Fruit fly (Drosophila melanogaster) whole organism, embryonic: ENCODE measurements around the gene ppk17.

Experiments used
- Aef1 ChIP-seq: fragments of 200-800 bp; sonication (Bioruptor generic); IDR thresholded peaks from 3 replicates; pipeline ENCODE4 v1.3.6; 2022; ENCODE audit warnings: missing biosample characterization, missing genetic modification characterization
- CG12219 ChIP-seq: fragments of 200-800 bp; sonication (Bioruptor generic); optimal IDR thresholded peaks from 3 replicates; lab custom pipeline; 2018; ENCODE audit warnings: missing biosample characterization, mild to moderate bottlenecking, missing genetic modification characterization
- CG1529 ChIP-seq: fragments of 200-800 bp; sonication (Bioruptor generic); optimal IDR thresholded peaks from 3 replicates; lab custom pipeline; 2018; ENCODE audit warnings: missing biosample characterization, missing genetic modification characterization
- CG16779 ChIP-seq: fragments of 200-800 bp; sonication (Bioruptor generic); IDR thresholded peaks from 2 replicates; pipeline ENCODE4 v1.3.6; 2022; ENCODE audit warnings: missing biosample characterization, missing genetic modification characterization
- CG2116 ChIP-seq: fragments of 200-800 bp; sonication (Bioruptor generic); optimal IDR thresholded peaks from 3 replicates; lab custom pipeline; 2018; ENCODE audit warnings: missing biosample characterization, mild to moderate bottlenecking, missing genetic modification characterization
- CG2120 ChIP-seq: fragments of 200-800 bp; sonication (Bioruptor generic); optimal IDR thresholded peaks from 3 replicates; lab custom pipeline; 2016; ENCODE audit warnings: missing biosample characterization, missing genetic modification characterization
- CG2875 ChIP-seq: fragments of 200-800 bp; sonication (Bioruptor generic); optimal IDR thresholded peaks from 2 replicates; lab custom pipeline; 2017; ENCODE audit warnings: missing biosample characterization, mild to moderate bottlenecking, missing genetic modification characterization, missing genetic modification reagents
- CG30020 ChIP-seq: fragments of 200-800 bp; optimal IDR thresholded peaks from 2 replicates; lab custom pipeline; 2019; ENCODE audit warnings: missing biosample characterization, mild to moderate bottlenecking, missing genetic modification characterization, moderate library complexity
- CG33213 ChIP-seq: fragments of 200-800 bp; sonication (Bioruptor generic); optimal IDR thresholded peaks from 3 replicates; lab custom pipeline; 2016; ENCODE audit warnings: missing biosample characterization, missing genetic modification characterization
- CG34224 ChIP-seq: fragments of 200-800 bp; sonication (Bioruptor generic); IDR thresholded peaks from 3 replicates; pipeline ENCODE4 v1.3.6; 2022; ENCODE audit warnings: missing biosample characterization, missing genetic modification characterization; ENCODE audit not compliant: partially characterized antibody
- CG4404 ChIP-seq: fragments of 200-800 bp; sonication (Bioruptor generic); IDR thresholded peaks from 2 replicates; pipeline ENCODE4 v1.3.6; 2022; ENCODE audit warnings: missing biosample characterization, missing genetic modification characterization
- CG6254 ChIP-seq: fragments of 200-800 bp; sonication (Bioruptor generic); optimal IDR thresholded peaks from 3 replicates; lab custom pipeline; 2017; ENCODE audit warnings: mild to moderate bottlenecking, missing biosample characterization, missing genetic modification reagents, missing genetic modification characterization
- CG6689 ChIP-seq: fragments of 200-800 bp; sonication (Bioruptor generic); IDR thresholded peaks from 2 replicates; pipeline ENCODE4 v1.3.6; 2022; ENCODE audit warnings: missing biosample characterization, missing genetic modification characterization
- CG7839 ChIP-seq: fragments of 200-800 bp; sonication (Bioruptor generic); optimal IDR thresholded peaks from 3 replicates; lab custom pipeline; 2018; ENCODE audit warnings: missing biosample characterization, mild to moderate bottlenecking, missing genetic modification characterization, moderate library complexity
- CG7963 ChIP-seq: fragments of 200-800 bp; sonication (Bioruptor generic); IDR thresholded peaks from 3 replicates; pipeline ENCODE4 v1.3.6; 2022; ENCODE audit warnings: missing biosample characterization, missing genetic modification characterization; ENCODE audit not compliant: partially characterized antibody
- CG7987 ChIP-seq: fragments of 200-800 bp; sonication (Bioruptor generic); optimal IDR thresholded peaks from 2 replicates; lab custom pipeline; 2018; ENCODE audit warnings: missing biosample characterization, mild to moderate bottlenecking, missing genetic modification characterization, moderate library complexity
- CG9727 ChIP-seq: fragments of 200-800 bp; sonication (Bioruptor generic); optimal IDR thresholded peaks from 3 replicates; lab custom pipeline; 2017; ENCODE audit warnings: missing biosample characterization, mild to moderate bottlenecking, missing genetic modification characterization
- CG9876 ChIP-seq: fragments of 200-800 bp; sonication (Bioruptor generic); optimal IDR thresholded peaks from 2 replicates; lab custom pipeline; 2016; ENCODE audit warnings: missing biosample characterization, missing genetic modification characterization
- Ets97D ChIP-seq: fragments of 200-800 bp; sonication (Bioruptor generic); optimal IDR thresholded peaks from 3 replicates; lab custom pipeline; 2016; ENCODE audit warnings: missing biosample characterization, missing genetic modification characterization
- GATAe ChIP-seq: fragments of 200-800 bp; sonication (Bioruptor generic); conservative IDR thresholded peaks from 2 replicates; pipeline ENCODE4 v1.3.6; 2022; ENCODE audit warnings: missing biosample characterization, missing genetic modification characterization
- H2.0 ChIP-seq: fragments of 200-800 bp; sonication (Bioruptor generic); IDR thresholded peaks from 2 replicates; pipeline ENCODE4 v1.3.6; 2022; ENCODE audit warnings: missing biosample characterization, missing genetic modification characterization
- HLH4C ChIP-seq: fragments of 200-800 bp; sonication (Bioruptor generic); IDR thresholded peaks from 3 replicates; pipeline ENCODE4 v1.3.6; 2022; ENCODE audit warnings: missing biosample characterization, missing genetic modification characterization; ENCODE audit not compliant: partially characterized antibody
- Hey ChIP-seq: fragments of 200-800 bp; sonication (Bioruptor generic); optimal IDR thresholded peaks from 3 replicates; lab custom pipeline; 2018; ENCODE audit warnings: missing biosample characterization, mild to moderate bottlenecking, missing genetic modification characterization
- HmgD ChIP-seq: fragments of 200-800 bp; sonication (Bioruptor generic); optimal IDR thresholded peaks from 3 replicates; lab custom pipeline; 2016; ENCODE audit warnings: missing biosample characterization, missing genetic modification characterization
- HmgZ ChIP-seq: fragments of 200-800 bp; sonication (Bioruptor generic); optimal IDR thresholded peaks from 2 replicates; lab custom pipeline; 2018; ENCODE audit warnings: missing biosample characterization, mild to moderate bottlenecking, missing genetic modification characterization
- MESR4 ChIP-seq: fragments of 200-800 bp; sonication (Bioruptor generic); optimal IDR thresholded peaks from 2 replicates; lab custom pipeline; 2018; ENCODE audit warnings: missing biosample characterization, mild to moderate bottlenecking, missing genetic modification characterization, moderate library complexity
- Mrtf ChIP-seq: fragments of 200-800 bp; sonication (Bioruptor generic); IDR thresholded peaks from 3 replicates; pipeline ENCODE4 v1.3.6; 2022; ENCODE audit warnings: missing biosample characterization, missing genetic modification characterization
- NC2β ChIP-seq: fragments of 200-800 bp; sonication (Bioruptor generic); optimal IDR thresholded peaks from 2 replicates; lab custom pipeline; 2016; ENCODE audit warnings: missing biosample characterization, missing genetic modification characterization
- Nf-YC ChIP-seq: fragments of 200-800 bp; optimal IDR thresholded peaks from 3 replicates; lab custom pipeline; 2019; ENCODE audit warnings: missing biosample characterization, mild to moderate bottlenecking, missing genetic modification characterization, moderate library complexity
- Opbp ChIP-seq: fragments of 200-800 bp; sonication (Bioruptor generic); IDR thresholded peaks from 3 replicates; pipeline ENCODE4 v1.3.6; 2022; ENCODE audit warnings: missing biosample characterization, missing genetic modification characterization; ENCODE audit not compliant: partially characterized antibody
- Rfx ChIP-seq: fragments of 200-800 bp; sonication (Bioruptor generic); IDR thresholded peaks from 2 replicates; pipeline ENCODE4 v1.3.6; 2022; ENCODE audit warnings: missing biosample characterization, missing genetic modification characterization
- Sox100B ChIP-seq: fragments of 200-800 bp; sonication (Bioruptor generic); optimal IDR thresholded peaks from 3 replicates; lab custom pipeline; 2018; ENCODE audit warnings: missing biosample characterization, mild to moderate bottlenecking, missing genetic modification characterization
- YL-1 ChIP-seq: fragments of 200-800 bp; sonication (Bioruptor generic); optimal IDR thresholded peaks from 3 replicates; lab custom pipeline; 2017; ENCODE audit warnings: missing biosample characterization, mild to moderate bottlenecking, missing genetic modification characterization
- az2 ChIP-seq: fragments of 200-800 bp; sonication (Bioruptor generic); optimal IDR thresholded peaks from 3 replicates; lab custom pipeline; 2016; ENCODE audit warnings: missing biosample characterization, missing genetic modification characterization
- br ChIP-seq: fragments of >200 bp; optimal IDR thresholded peaks from 2 replicates; lab custom pipeline; 2017
- btn ChIP-seq: fragments of 200-800 bp; sonication (Bioruptor generic); optimal IDR thresholded peaks from 2 replicates; lab custom pipeline; 2016; ENCODE audit warnings: missing biosample characterization, missing genetic modification characterization
- dan ChIP-seq: fragments of 200-800 bp; sonication (Bioruptor generic); IDR thresholded peaks from 2 replicates; pipeline ENCODE4 v1.3.6; 2022; ENCODE audit warnings: missing biosample characterization, missing genetic modification characterization
- danr ChIP-seq: fragments of 200-800 bp; sonication (Bioruptor generic); IDR thresholded peaks from 2 replicates; pipeline ENCODE4 v1.3.6; 2022; ENCODE audit warnings: missing biosample characterization, missing genetic modification characterization
- en ChIP-seq: fragments of 200-800 bp; sonication (Bioruptor generic); optimal IDR thresholded peaks from 2 replicates; lab custom pipeline; 2016; ENCODE audit warnings: missing biosample characterization, missing genetic modification characterization
- gcm2 ChIP-seq: fragments of 200-800 bp; sonication (Bioruptor generic); optimal IDR thresholded peaks from 2 replicates; lab custom pipeline; 2016; ENCODE audit warnings: missing biosample characterization, missing genetic modification characterization
- grau ChIP-seq: fragments of 200-800 bp; optimal IDR thresholded peaks from 3 replicates; lab custom pipeline; 2019; ENCODE audit warnings: missing biosample characterization, mild to moderate bottlenecking, missing genetic modification characterization, moderate library complexity
- jigr1 ChIP-seq: fragments of 200-800 bp; sonication (Bioruptor generic); IDR thresholded peaks from 3 replicates; pipeline ENCODE4 v1.3.6; 2022; ENCODE audit warnings: missing biosample characterization, missing genetic modification characterization
- kay ChIP-seq: fragments of 200-800 bp; sonication (Bioruptor generic); optimal IDR thresholded peaks from 2 replicates; lab custom pipeline; 2016; ENCODE audit warnings: missing biosample characterization, missing genetic modification characterization
- lov ChIP-seq, 2 experiments: fragments of 200-800 bp in 1 of 2; fragments of >200 bp in 1 of 2; sonication (Bioruptor generic) in 1 of 2; IDR thresholded peaks in 1 of 2; optimal IDR thresholded peaks in 1 of 2; 2 replicates in 1 of 2; 3 replicates in 1 of 2; pipeline versions ENCODE4 v1.3.6 to Lab custom; 2017 to 2022; ENCODE audit warnings: missing biosample characterization in 1 of 2, missing genetic modification characterization in 1 of 2
- mirr ChIP-seq: fragments of 200-800 bp; sonication (Bioruptor generic); optimal IDR thresholded peaks from 3 replicates; lab custom pipeline; 2018; ENCODE audit warnings: missing biosample characterization, mild to moderate bottlenecking, missing genetic modification characterization
- odd ChIP-seq: fragments of 200-800 bp; sonication (Bioruptor generic); optimal IDR thresholded peaks from 2 replicates; lab custom pipeline; 2017; ENCODE audit warnings: missing biosample characterization, mild to moderate bottlenecking, missing genetic modification characterization
- phol ChIP-seq: fragments of 200-800 bp; sonication (Bioruptor generic); optimal IDR thresholded peaks from 3 replicates; lab custom pipeline; 2018; ENCODE audit warnings: missing biosample characterization, mild to moderate bottlenecking, missing genetic modification characterization, moderate library complexity
- slou ChIP-seq: fragments of 200-800 bp; sonication (Bioruptor generic); optimal IDR thresholded peaks from 3 replicates; lab custom pipeline; 2016; ENCODE audit warnings: missing biosample characterization, missing genetic modification characterization
- sob ChIP-seq: fragments of 200-800 bp; sonication (Bioruptor generic); IDR thresholded peaks from 2 replicates; pipeline ENCODE4 v1.3.6; 2022; ENCODE audit warnings: missing biosample characterization, missing genetic modification characterization
- tup ChIP-seq: fragments of 200-800 bp; sonication (Bioruptor generic); optimal IDR thresholded peaks from 2 replicates; lab custom pipeline; 2016; ENCODE audit warnings: missing biosample characterization, mild to moderate bottlenecking, missing genetic modification characterization, moderate library complexity
- tx ChIP-seq: fragments of 200-800 bp; sonication (Bioruptor generic); optimal IDR thresholded peaks from 2 replicates; lab custom pipeline; 2016; ENCODE audit warnings: missing biosample characterization, missing genetic modification characterization
- z ChIP-seq: fragments of 200-800 bp; sonication (Bioruptor generic); IDR thresholded peaks from 3 replicates; pipeline ENCODE4 v1.3.6; 2022; ENCODE audit warnings: missing biosample characterization, missing genetic modification characterization

The ppk17 gene

DNA sequence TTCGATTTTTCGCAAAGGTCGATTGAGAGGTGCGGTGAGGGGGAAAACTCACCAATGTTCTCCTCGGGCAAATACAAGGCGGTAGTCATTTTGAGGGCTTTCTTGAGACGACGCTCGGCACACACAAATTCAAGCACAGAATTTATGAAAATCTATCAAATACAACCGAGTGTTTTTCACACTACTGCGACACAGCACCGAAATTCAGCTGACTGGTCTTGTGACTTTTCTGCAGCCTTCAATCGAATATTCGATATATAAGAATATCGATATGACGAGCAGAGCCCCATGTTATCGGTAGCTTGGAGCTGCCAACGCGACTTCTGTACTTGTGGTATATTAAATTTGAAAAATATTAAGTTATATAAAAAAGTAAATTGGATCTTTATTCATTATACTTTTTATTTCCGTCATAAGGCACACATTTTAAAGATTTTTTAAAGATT is 32.8 kb downstream of the ppk17 start, which contains the start of gene VhaSFD (continued):
- TF ChIP-seq en (GFP tag; lab: Kevin White, UChicago) (no peak), grau (tag; lab: Kevin White, UChicago) (peak; percentile 42), Hey (no peak), lov (optimal IDR thresholded peaks at IDR 0.05; lab: Kevin White, UChicago) (no peak), lov (GFP tag; IDR thresholded peaks at IDR 0.05; lab: Robert Waterston, UW) (no peak), NC2β (GFP tag; lab: Kevin White, UChicago) (no peak), CG2120 (GFP tag; lab: Kevin White, UChicago) (peak; percentile 19), CG30020 (tag; lab: Kevin White, UChicago) (peak; percentile 41), YL-1 (GFP tag; lab: Kevin White, UChicago) (peak; percentile 71), CG7963 (peak; percentile 65), kay (GFP tag; lab: Kevin White, UChicago) (peak; percentile 2), CG9727 (GFP tag; lab: Kevin White, UChicago) (no peak), HLH4C (GFP tag; lab: Robert Waterston, UW) (peak; percentile 68), Sox100B (GFP tag; lab: Kevin White, UChicago) (no peak), az2 (GFP tag; lab: Kevin White, UChicago) (no peak), odd (GFP tag; lab: Kevin White, UChicago) (no peak), CG33213 (GFP tag; lab: Kevin White, UChicago) (no peak), CG34224 (GFP tag; lab: Robert Waterston, UW) (peak; percentile 72), CG16779 (GFP tag; lab: Robert Waterston, UW) (no peak), HmgD (GFP tag; lab: Kevin White, UChicago) (no peak), CG1529 (GFP tag; lab: Kevin White, UChicago) (no peak), CG2875 (GFP tag; lab: Kevin White, UChicago) (no peak), mirr (peak; percentile 33), MESR4 (GFP tag; lab: Kevin White, UChicago) (peak; percentile 100), btn (GFP tag; lab: Kevin White, UChicago) (no peak), dan (GFP tag; lab: Robert Waterston, UW) (no peak), GATAe (GFP tag; lab: Robert Waterston, UW) (no peak), tx (GFP tag; lab: Kevin White, UChicago) (no peak), Aef1 (GFP tag; lab: Robert Waterston, UW) (no peak), Nf-YC (tag; lab: Kevin White, UChicago) (peak; percentile 36), Opbp (no peak; the same call in 2 of the 3 replicates), HmgZ (tag; lab: Kevin White, UChicago) (peak; percentile 57), phol (peak; percentile 35), slou (GFP tag; lab: Kevin White, UChicago) (no peak), Mrtf (GFP tag; lab: Robert Waterston, UW) (no peak), jigr1 (GFP tag; lab: Robert Waterston, UW) (no peak), z (GFP tag; lab: Robert Waterston, UW) (no peak), CG9876 (no peak), CG2116 (GFP tag; lab: Kevin White, UChicago) (peak; percentile 88), tup (GFP tag; lab: Kevin White, UChicago) (no peak), Rfx (GFP tag; lab: Robert Waterston, UW) (peak; percentile 59; the same call in 1 of the 2 replicates), CG4404 (no peak), CG7839 (no peak), sob (GFP tag; lab: Robert Waterston, UW) (no peak), danr (GFP tag; lab: Robert Waterston, UW) (no peak), CG12219 (GFP tag; lab: Kevin White, UChicago) (no peak), CG6254 (no peak), CG7987 (peak; percentile 67), CG6689 (GFP tag; lab: Robert Waterston, UW) (no peak), gcm2 (GFP tag; lab: Kevin White, UChicago) (no peak), Ets97D (GFP tag; lab: Kevin White, UChicago) (peak; percentile 40), br (lab: Kevin White, UChicago) (no peak), H2.0 (GFP tag; lab: Robert Waterston, UW) (no peak)
